Worm (Caenorhabditis elegans) whole organism, L1 larva: Measurements from ENCODE around the gene sdz-21.

Experiments used
- C04F5.9 ChIP-seq: sonication (generic microtip); optimal IDR thresholded peaks from 2 replicates; lab custom pipeline; 2016; ENCODE audit warnings: missing genetic modification characterization, missing compliant biosample characterization
- C16A3.4 ChIP-seq: fragments of 150-350 bp; optimal IDR thresholded peaks from 2 replicates; lab custom pipeline; 2014; ENCODE audit warnings: missing biosample characterization, missing genetic modification characterization
- C34B4.2 ChIP-seq: sonication (generic microtip); optimal IDR thresholded peaks from 2 replicates; lab custom pipeline; 2017; ENCODE audit warnings: mild to moderate bottlenecking, missing genetic modification characterization, missing compliant biosample characterization
- F16B12.6 ChIP-seq: fragments of 150-350 bp; optimal IDR thresholded peaks from 2 replicates; lab custom pipeline; 2014; ENCODE audit warnings: missing biosample characterization, missing genetic modification characterization
- aly-2 ChIP-seq: fragments of 150-350 bp; optimal IDR thresholded peaks from 2 replicates; lab custom pipeline; 2014; ENCODE audit warnings: missing biosample characterization, missing genetic modification characterization
- ama-1 ChIP-seq: fragments of 150-350 bp; optimal IDR thresholded peaks from 2 replicates; lab custom pipeline; 2014
- ceh-8 ChIP-seq: fragments of 200-800 bp; sonication (Bioruptor generic); optimal IDR thresholded peaks from 2 replicates; lab custom pipeline; 2018; ENCODE audit warnings: mild to moderate bottlenecking, missing genetic modification characterization, moderate library complexity, missing compliant biosample characterization
- ceh-90 ChIP-seq: sonication (generic microtip); optimal IDR thresholded peaks from 2 replicates; lab custom pipeline; 2016; ENCODE audit warnings: missing genetic modification characterization, missing compliant biosample characterization
- ces-1 ChIP-seq: fragments of 150-350 bp; optimal IDR thresholded peaks from 2 replicates; lab custom pipeline; 2014; ENCODE audit warnings: missing biosample characterization, missing genetic modification reagents, missing genetic modification characterization
- dsc-1 ChIP-seq: sonication (generic microtip); optimal IDR thresholded peaks from 2 replicates; lab custom pipeline; 2016; ENCODE audit warnings: mild to moderate bottlenecking, missing genetic modification characterization, missing compliant biosample characterization
- efl-1 ChIP-seq, 4 experiments: fragments of 150-350 bp; optimal IDR thresholded peaks in 3 of 4; peaks in 1 of 4; 1 replicate in 1 of 4; 2 replicates in 3 of 4; lab custom pipeline; 2014; ENCODE audit warnings: missing biosample characterization in 2 of 4, missing genetic modification characterization in 2 of 4, missing genetic modification reagents in 2 of 4
- egl-13 ChIP-seq: sonication (generic microtip); optimal IDR thresholded peaks from 2 replicates; lab custom pipeline; 2016; ENCODE audit warnings: missing genotype, missing genetic modification reagents, missing genetic modification characterization, missing compliant biosample characterization
- egl-27 ChIP-seq, 2 experiments: fragments of 150-350 bp in 1 of 2; sonication (generic microtip); optimal IDR thresholded peaks; 3 replicates each; lab custom pipeline; 2017 to 2018; ENCODE audit warnings: missing biosample characterization in 2 of 2, missing genetic modification characterization in 2 of 2, missing genetic modification reagents in 2 of 2
- elt-2 ChIP-seq: sonication (generic microtip); optimal IDR thresholded peaks from 2 replicates; lab custom pipeline; 2016; ENCODE audit warnings: missing genetic modification characterization, mild to moderate bottlenecking, inconsistent platforms, missing compliant biosample characterization, missing genetic modification reagents
- fkh-4 ChIP-seq: sonication (generic microtip); optimal IDR thresholded peaks from 2 replicates; lab custom pipeline; 2016; ENCODE audit warnings: missing compliant biosample characterization, missing genetic modification characterization, borderline replicate concordance
- fkh-8 ChIP-seq: sonication (generic microtip); optimal IDR thresholded peaks from 2 replicates; lab custom pipeline; 2016; ENCODE audit warnings: mild to moderate bottlenecking, missing genetic modification characterization, missing compliant biosample characterization
- grh-1 ChIP-seq: fragments of 200-800 bp; sonication (Bioruptor generic); IDR thresholded peaks from 2 replicates; pipeline ENCODE4 v1.3.6; 2022; ENCODE audit warnings: missing genetic modification reagents, missing genetic modification characterization, missing compliant biosample characterization
- hlh-17 ChIP-seq: fragments of 200-800 bp; sonication (Bioruptor generic); optimal IDR thresholded peaks from 2 replicates; lab custom pipeline; 2018; ENCODE audit warnings: missing genetic modification characterization, mild to moderate bottlenecking, missing compliant biosample characterization, moderate library complexity, borderline replicate concordance
- hlh-4 ChIP-seq: sonication (generic microtip); optimal IDR thresholded peaks from 2 replicates; lab custom pipeline; 2016; ENCODE audit warnings: mild to moderate bottlenecking, missing genetic modification characterization, missing compliant biosample characterization
- hpl-2 ChIP-seq: fragments of 150-350 bp; optimal IDR thresholded peaks from 2 replicates; lab custom pipeline; 2014; ENCODE audit warnings: missing biosample characterization, missing genetic modification reagents, missing genetic modification characterization
- irx-1 ChIP-seq: sonication (generic microtip); optimal IDR thresholded peaks from 2 replicates; lab custom pipeline; 2016; ENCODE audit warnings: missing genetic modification characterization, missing compliant biosample characterization
- lin-13 ChIP-seq: fragments of 150-350 bp; optimal IDR thresholded peaks from 2 replicates; lab custom pipeline; 2014; ENCODE audit warnings: missing biosample characterization, missing genetic modification reagents, missing genetic modification characterization
- lin-14 ChIP-seq: fragments of 200-800 bp; sonication (Bioruptor generic); optimal IDR thresholded peaks from 2 replicates; lab custom pipeline; 2018; ENCODE audit warnings: mild to moderate bottlenecking, missing genetic modification characterization, moderate library complexity, missing compliant biosample characterization
- lin-35 ChIP-seq, 2 experiments: fragments of 150-350 bp; optimal IDR thresholded peaks; 2 replicates each; lab custom pipeline; 2014; ENCODE audit warnings: missing biosample characterization in 2 of 2, missing genetic modification characterization in 2 of 2, missing genetic modification reagents in 2 of 2
- lir-3 ChIP-seq: sonication (generic microtip); optimal IDR thresholded peaks from 2 replicates; lab custom pipeline; 2016; ENCODE audit warnings: mild to moderate bottlenecking, missing genetic modification characterization, moderate library complexity, missing compliant biosample characterization; ENCODE audit not compliant: poor library complexity
- lsy-2 ChIP-seq, 2 experiments: fragments of 150-350 bp; optimal IDR thresholded peaks; 2 replicates each; lab custom pipeline; 2014; ENCODE audit warnings: missing biosample characterization in 2 of 2, missing genetic modification characterization in 2 of 2
- mef-2 ChIP-seq: fragments of 150-350 bp; optimal IDR thresholded peaks from 2 replicates; lab custom pipeline; 2014; ENCODE audit warnings: missing biosample characterization, missing genetic modification characterization
- nhr-11 ChIP-seq: fragments of 150-350 bp; optimal IDR thresholded peaks from 2 replicates; lab custom pipeline; 2014; ENCODE audit warnings: missing biosample characterization, missing genetic modification characterization
- nhr-12 ChIP-seq: sonication (generic microtip); optimal IDR thresholded peaks from 2 replicates; lab custom pipeline; 2017; ENCODE audit warnings: missing biosample characterization, missing genetic modification characterization
- nhr-19 ChIP-seq: fragments of 200-800 bp; sonication (Bioruptor generic); conservative IDR thresholded peaks from 2 replicates; pipeline ENCODE4 v1.3.6; 2022; ENCODE audit warnings: missing genetic modification characterization, missing compliant biosample characterization
- nhr-28 ChIP-seq: fragments of 150-350 bp; optimal IDR thresholded peaks from 2 replicates; lab custom pipeline; 2014; ENCODE audit warnings: missing biosample characterization, missing genetic modification characterization
- nhr-71 ChIP-seq: sonication (generic microtip); optimal IDR thresholded peaks from 2 replicates; lab custom pipeline; 2016; ENCODE audit warnings: mild to moderate bottlenecking, missing genetic modification characterization, moderate library complexity, missing compliant biosample characterization
- nhr-84 ChIP-seq: sonication (generic microtip); optimal IDR thresholded peaks from 2 replicates; lab custom pipeline; 2017; ENCODE audit warnings: missing biosample characterization, missing genetic modification characterization
- nhr-85 ChIP-seq: sonication (generic microtip); peaks from one replicate; lab custom pipeline; 2016; ENCODE audit warnings: missing genetic modification characterization, inconsistent platforms, missing compliant biosample characterization
- nhr-90 ChIP-seq: sonication (generic microtip); optimal IDR thresholded peaks from 2 replicates; lab custom pipeline; 2016; ENCODE audit warnings: mild to moderate bottlenecking, missing genetic modification characterization, missing compliant biosample characterization; ENCODE audit not compliant: poor library complexity
- pag-3 ChIP-seq: sonication (generic microtip); optimal IDR thresholded peaks from 2 replicates; lab custom pipeline; 2017; ENCODE audit warnings: missing genetic modification characterization, mild to moderate bottlenecking, missing compliant biosample characterization, antibody characterized with exemption, borderline replicate concordance; ENCODE audit not compliant: insufficient read depth
- rnt-1 ChIP-seq: sonication (generic microtip); optimal IDR thresholded peaks from 2 replicates; lab custom pipeline; 2016; ENCODE audit warnings: mild to moderate bottlenecking, missing genetic modification characterization, moderate library complexity, missing compliant biosample characterization
- snpc-4 ChIP-seq: fragments of 150-350 bp; optimal IDR thresholded peaks from 2 replicates; lab custom pipeline; 2014; ENCODE audit warnings: missing biosample characterization, missing genetic modification characterization
- snu-23 ChIP-seq: sonication (generic microtip); optimal IDR thresholded peaks from 2 replicates; lab custom pipeline; 2016; ENCODE audit warnings: missing genetic modification characterization, missing compliant biosample characterization
- sup-37 ChIP-seq: fragments of 200-800 bp; sonication (Bioruptor generic); optimal IDR thresholded peaks from 2 replicates; lab custom pipeline; 2018; ENCODE audit warnings: mild to moderate bottlenecking, missing genetic modification characterization, missing compliant biosample characterization
- swsn-7 ChIP-seq: sonication (generic microtip); optimal IDR thresholded peaks from 2 replicates; lab custom pipeline; 2016; ENCODE audit warnings: missing genetic modification characterization, missing compliant biosample characterization
- tbx-2 ChIP-seq: sonication (generic microtip); optimal IDR thresholded peaks from 2 replicates; lab custom pipeline; 2016; ENCODE audit warnings: missing genetic modification characterization, missing compliant biosample characterization
- tlp-1 ChIP-seq: fragments of 150-350 bp; optimal IDR thresholded peaks from 2 replicates; lab custom pipeline; 2014; ENCODE audit warnings: missing biosample characterization, missing genetic modification characterization
- unc-130 ChIP-seq: fragments of 150-350 bp; optimal IDR thresholded peaks from 2 replicates; lab custom pipeline; 2017; ENCODE audit warnings: missing biosample characterization, missing genetic modification characterization, inconsistent platforms
- vab-15 ChIP-seq: sonication (generic microtip); optimal IDR thresholded peaks from 2 replicates; lab custom pipeline; 2017; ENCODE audit warnings: missing genotype, mild to moderate bottlenecking, missing genetic modification characterization, missing compliant biosample characterization
- xbp-1 ChIP-seq: sonication (generic microtip); optimal IDR thresholded peaks from 2 replicates; lab custom pipeline; 2016; ENCODE audit warnings: missing genetic modification characterization, missing compliant biosample characterization
- zip-4 ChIP-seq: fragments of 200-800 bp; sonication (Bioruptor generic); optimal IDR thresholded peaks from 2 replicates; lab custom pipeline; 2018; ENCODE audit warnings: mild to moderate bottlenecking, missing genetic modification characterization, moderate library complexity, missing compliant biosample characterization
- ztf-4 ChIP-seq: fragments of 150-350 bp; optimal IDR thresholded peaks from 2 replicates; lab custom pipeline; 2014; ENCODE audit warnings: missing biosample characterization, missing genetic modification characterization

The sdz-21 gene

ce11 chrIII:5653692-5654105, 3.1 kb downstream of the sdz-21 start (continued):
- TF ChIP-seq lir-3 (tag; lab: Kevin White, UChicago) (peak; percentile 20), elt-2 (tag; lab: Kevin White, UChicago) (peak; percentile 71), lsy-2 (tag; optimal IDR thresholded peaks at IDR 0.05; lab: Kevin White, UChicago) (peak in 1 of 2 experiments; percentile 36), lin-35 (GFP tag; optimal IDR thresholded peaks at IDR 0.05; lab: Kevin White, UChicago) (peak in 1 of 2 experiments; percentile 29), sup-37 (GFP tag; lab: Kevin White, UChicago) (no peak), ama-1 (peak; percentile 75), lin-13 (GFP tag; lab: Kevin White, UChicago) (no peak), egl-13 (no peak)

DNA sequence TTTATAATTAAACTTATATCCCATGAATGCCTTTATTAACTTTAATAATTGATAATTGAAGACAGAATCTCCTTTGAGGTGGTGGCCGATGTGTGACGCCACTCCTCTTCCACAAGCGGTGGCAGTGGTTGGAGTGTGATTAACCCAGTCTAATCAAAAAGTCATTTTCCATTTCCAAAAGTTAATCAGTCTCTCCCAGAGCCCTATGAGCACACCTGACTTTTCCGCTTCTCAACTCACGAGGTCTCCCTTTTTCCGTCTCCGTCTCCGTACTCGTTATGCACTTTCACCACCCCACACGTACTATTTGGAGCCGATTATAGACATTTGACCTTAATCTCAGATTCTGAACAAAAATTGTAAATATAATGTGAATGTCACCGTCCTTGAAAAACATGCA, 14.1 kb downstream of the sdz-21 start:
- peak; percentile 21 for TF ChIP-seq nhr-71 (tag; lab: Kevin White, UChicago)
- TF ChIP-seq efl-1 (optimal IDR thresholded peaks at IDR 0.05; lab: Kevin White, UChicago): no peak
- TF ChIP-seq efl-1 (GFP tag; optimal IDR thresholded peaks at IDR 0.05 in 1 of 2; lab: Kevin White, UChicago): peak in 1 of 2 experiments; percentile 49
- TF ChIP-seq lin-14 (GFP tag; lab: Kevin White, UChicago): peak; percentile 5
- peak; percentile 46 for TF ChIP-seq nhr-85
- TF ChIP-seq fkh-8: peak; percentile 56
- TF ChIP-seq nhr-28: no peak
- TF ChIP-seq ceh-8: peak; percentile 2
- peak; percentile 19 for TF ChIP-seq dsc-1 (tag; lab: Kevin White, UChicago)
- no peak for TF ChIP-seq elt-2 (tag; lab: Kevin White, UChicago)

DNA sequence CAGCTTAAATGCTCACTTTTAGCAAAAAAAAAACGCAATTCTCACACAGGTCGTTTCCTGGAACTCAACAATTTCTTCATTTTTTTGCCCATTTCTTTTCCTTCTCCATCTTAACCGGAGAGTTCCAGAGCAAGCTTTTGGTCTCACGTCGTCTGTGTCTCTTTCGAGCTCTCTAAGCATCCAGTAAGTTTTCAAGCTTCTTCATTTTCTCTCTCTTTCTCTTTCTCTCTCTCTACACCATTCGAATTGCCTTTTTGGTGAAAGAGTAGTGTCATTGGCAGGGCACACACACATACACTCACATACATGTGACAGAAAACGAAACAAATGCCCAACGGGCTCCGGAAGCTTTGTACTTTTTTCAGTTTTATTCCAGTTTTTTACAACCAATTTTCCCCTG, 16.9 kb downstream of the sdz-21 start:
- TF ChIP-seq F16B12.6 (tag; lab: Kevin White, UChicago) (no peak), nhr-12 (no peak), fkh-4 (tag; lab: Kevin White, UChicago) (no peak), lin-13 (GFP tag; lab: Kevin White, UChicago) (peak; percentile 2), ztf-4 (tag; lab: Kevin White, UChicago) (no peak), nhr-84 (tag; lab: Kevin White, UChicago) (no peak), C16A3.4 (tag; lab: Kevin White, UChicago) (no peak), pag-3 (tag; lab: Kevin White, UChicago) (no peak), ceh-90 (tag; lab: Kevin White, UChicago) (no peak), C34B4.2 (tag; lab: Kevin White, UChicago) (no peak), snu-23 (GFP tag; lab: Kevin White, UChicago) (peak; percentile 51), aly-2 (tag; lab: Kevin White, UChicago) (peak; percentile 42), zip-4 (GFP tag; lab: Kevin White, UChicago) (no peak), nhr-19 (GFP tag; lab: Robert Waterston, UW) (no peak), C04F5.9 (no peak), hpl-2 (GFP tag; lab: Kevin White, UChicago) (no peak), egl-27 (tag; optimal IDR thresholded peaks at IDR 0.05; lab: Kevin White, UChicago) (no peak), egl-13 (peak; percentile 57), ceh-8 (no peak), hlh-17 (GFP tag; lab: Kevin White, UChicago) (no peak), grh-1 (no peak), snpc-4 (tag; lab: Kevin White, UChicago) (peak; percentile 13), tbx-2 (tag; lab: Kevin White, UChicago) (peak; percentile 38), mef-2 (peak; percentile 34), nhr-11 (tag; lab: Kevin White, UChicago) (peak; percentile 15), ces-1 (no peak), lir-3 (tag; lab: Kevin White, UChicago) (peak; percentile 2), vab-15 (tag; lab: Kevin White, UChicago) (no peak), lin-35 (GFP tag; optimal IDR thresholded peaks at IDR 0.05; lab: Kevin White, UChicago) (peak in 1 of 2 experiments; percentile 42), sup-37 (GFP tag; lab: Kevin White, UChicago) (no peak), nhr-90 (tag; lab: Kevin White, UChicago) (no peak), tlp-1 (no peak), xbp-1 (tag; lab: Kevin White, UChicago) (peak; percentile 28), hlh-4 (tag; lab: Kevin White, UChicago) (no peak), nhr-85 (no peak), irx-1 (no peak), swsn-7 (tag; lab: Kevin White, UChicago) (peak; percentile 65), unc-130 (tag; lab: Kevin White, UChicago) (no peak), rnt-1 (tag; lab: Kevin White, UChicago) (peak; percentile 16), elt-2 (tag; lab: Kevin White, UChicago) (no peak)
